Worm (Caenorhabditis elegans) whole organism, midembryonic: ENCODE data around the gene clec-163.

Source experiments
- T22C8.4 ChIP-seq: fragments of 200-800 bp; sonication (Bioruptor generic); IDR thresholded peaks from 2 replicates; pipeline ENCODE4 v1.3.6; 2022; ENCODE audit warnings: missing genetic modification characterization, missing compliant biosample characterization
- cog-1 ChIP-seq: sonication (generic microtip); optimal IDR thresholded peaks from 2 replicates; lab custom pipeline; 2016; ENCODE audit warnings: missing genetic modification characterization, missing compliant biosample characterization
- flt-1 ChIP-seq: fragments of 200-800 bp; sonication (Bioruptor generic); IDR thresholded peaks from 2 replicates; pipeline ENCODE4 v1.3.6; 2022; ENCODE audit warnings: missing genetic modification characterization, missing compliant biosample characterization
- klf-2 ChIP-seq: fragments of 200-800 bp; sonication (Bioruptor generic); conservative IDR thresholded peaks from 2 replicates; pipeline ENCODE4 v1.3.6; 2022; ENCODE audit warnings: missing genetic modification reagents, missing genetic modification characterization, missing compliant biosample characterization
- med-1 ChIP-seq: sonication (generic microtip); optimal IDR thresholded peaks from 2 replicates; lab custom pipeline; 2017; ENCODE audit warnings: missing genetic modification characterization, mild to moderate bottlenecking, missing compliant biosample characterization, antibody characterized with exemption, missing genetic modification reagents; ENCODE audit not compliant: insufficient read depth
- ref-1 ChIP-seq: fragments of 200-800 bp; sonication (Bioruptor generic); conservative IDR thresholded peaks from 2 replicates; pipeline ENCODE4 v1.3.6; 2022; ENCODE audit warnings: missing genetic modification reagents, missing genetic modification characterization, missing compliant biosample characterization
- tab-1 ChIP-seq: fragments of 200-800 bp; sonication (Bioruptor generic); IDR thresholded peaks from 2 replicates; pipeline ENCODE4 v1.3.6; 2022; ENCODE audit warnings: missing genetic modification characterization, missing compliant biosample characterization
- ztf-23 ChIP-seq: fragments of 200-800 bp; sonication (Bioruptor generic); IDR thresholded peaks from 2 replicates; pipeline ENCODE4 v1.3.6; 2022; ENCODE audit warnings: missing genetic modification reagents, missing genetic modification characterization, missing compliant biosample characterization
- ztf-29 ChIP-seq: fragments of 200-800 bp; sonication (Bioruptor generic); IDR thresholded peaks from 2 replicates; pipeline ENCODE4 v1.3.6; 2022; ENCODE audit warnings: missing genetic modification reagents, missing genetic modification characterization, missing compliant biosample characterization

Gene clec-163

DNA sequence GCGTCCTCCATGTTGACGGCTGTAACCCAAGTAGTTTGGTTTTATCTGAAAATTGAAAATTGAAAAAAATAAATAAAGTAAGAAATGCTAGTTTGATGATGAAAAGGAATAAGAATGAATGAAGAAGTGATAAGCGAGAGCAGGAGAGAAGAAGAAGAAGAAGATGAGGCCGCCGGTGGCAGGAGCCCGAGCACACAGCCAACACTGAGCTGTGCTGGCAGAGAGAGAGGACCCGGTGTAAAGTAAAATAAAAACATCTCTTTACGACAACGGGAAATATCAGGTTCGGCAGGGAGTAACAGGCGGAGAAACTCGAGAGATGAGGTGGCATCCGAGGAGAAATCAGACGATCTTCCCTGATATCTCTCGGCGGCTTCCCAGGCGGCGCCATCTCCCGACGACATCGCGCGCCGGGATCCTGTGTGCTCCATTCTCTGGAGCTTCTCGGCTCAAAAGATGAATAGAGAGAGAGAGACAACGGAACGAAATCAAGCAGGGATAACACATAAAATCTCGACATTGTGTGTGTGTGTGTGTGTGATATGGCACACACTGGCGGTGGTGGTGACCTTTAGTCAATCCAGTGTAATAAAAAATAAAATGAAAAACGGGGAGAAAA is 22.8 kb downstream of the clec-163 start, which contains the start of gene sca-1:
Gene sca-1 (minus strand): TSS at position 51 of the 619 bp plus-strand sequence.
- TF ChIP-seq T22C8.4 (GFP tag; lab: Robert Waterston, UW): no peak
- TF ChIP-seq tab-1 (GFP tag; lab: Robert Waterston, UW): no peak
- TF ChIP-seq med-1 (GFP tag; lab: Kevin White, UChicago): no peak
- no peak for TF ChIP-seq flt-1 (GFP tag; lab: Robert Waterston, UW)
- TF ChIP-seq klf-2 (GFP tag; lab: Robert Waterston, UW): no peak
- no peak for TF ChIP-seq ztf-29 (GFP tag; lab: Robert Waterston, UW)
- no peak for TF ChIP-seq ztf-23 (GFP tag; lab: Robert Waterston, UW)
- no peak for TF ChIP-seq ref-1
- no peak for TF ChIP-seq cog-1 (tag; lab: Kevin White, UChicago)

DNA sequence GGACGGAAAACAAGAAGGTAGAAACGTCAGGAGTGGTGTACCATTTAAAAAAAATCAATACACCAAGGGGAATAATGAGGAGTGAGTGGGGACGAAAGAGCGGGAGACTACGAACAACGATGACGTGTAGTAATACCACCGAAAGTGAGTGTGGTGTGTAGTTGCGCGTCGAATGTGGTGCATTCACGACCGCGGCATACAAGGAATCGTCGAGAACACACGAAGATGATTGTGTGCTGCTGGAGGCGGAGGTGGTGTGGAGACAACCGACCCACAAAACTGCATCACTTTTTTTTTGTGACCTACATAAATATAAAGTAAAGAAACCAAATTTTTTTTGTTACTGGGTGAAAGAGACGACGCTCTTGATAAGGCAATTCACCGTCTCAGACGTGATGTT is 24.2 kb downstream of the clec-163 start:
- TF ChIP-seq T22C8.4 (GFP tag; lab: Robert Waterston, UW): peak; percentile 48; the same call in 1 of the 2 replicates
- peak; percentile 66; the same call in 1 of the 2 replicates for TF ChIP-seq ztf-23 (GFP tag; lab: Robert Waterston, UW)
- no peak for TF ChIP-seq ztf-29 (GFP tag; lab: Robert Waterston, UW)
- TF ChIP-seq ref-1: no peak
- TF ChIP-seq med-1 (GFP tag; lab: Kevin White, UChicago): no peak
- TF ChIP-seq cog-1 (tag; lab: Kevin White, UChicago): no peak
- no peak for TF ChIP-seq klf-2 (GFP tag; lab: Robert Waterston, UW)
- no peak for TF ChIP-seq tab-1 (GFP tag; lab: Robert Waterston, UW)
- TF ChIP-seq flt-1 (GFP tag; lab: Robert Waterston, UW): peak; percentile 58; the same call in 1 of the 2 replicates

DNA sequence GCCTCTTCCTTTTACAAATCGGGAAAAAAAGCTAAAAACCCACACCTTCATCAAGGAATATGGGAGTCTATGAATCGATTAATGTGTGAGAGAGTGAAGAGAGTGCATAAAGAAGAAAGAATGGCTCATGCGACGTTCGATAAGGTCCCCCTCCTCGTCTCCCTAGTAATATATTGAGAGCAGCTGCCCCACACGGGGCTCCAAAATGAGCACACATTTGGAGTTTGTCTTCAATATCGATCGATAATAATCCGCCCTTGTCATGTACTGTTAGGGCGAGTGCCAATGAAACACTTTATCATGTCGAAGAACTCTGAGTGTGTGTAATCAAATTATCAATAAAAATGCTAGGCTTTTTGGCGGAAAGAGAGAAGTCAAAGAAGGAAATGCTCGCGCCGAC is 25.1 kb downstream of the clec-163 start:
- TF ChIP-seq flt-1 (GFP tag; lab: Robert Waterston, UW) (no peak), klf-2 (GFP tag; lab: Robert Waterston, UW) (no peak), T22C8.4 (GFP tag; lab: Robert Waterston, UW) (peak; percentile 47; the same call in 1 of the 2 replicates), ref-1 (no peak), tab-1 (GFP tag; lab: Robert Waterston, UW) (no peak)

DNA sequence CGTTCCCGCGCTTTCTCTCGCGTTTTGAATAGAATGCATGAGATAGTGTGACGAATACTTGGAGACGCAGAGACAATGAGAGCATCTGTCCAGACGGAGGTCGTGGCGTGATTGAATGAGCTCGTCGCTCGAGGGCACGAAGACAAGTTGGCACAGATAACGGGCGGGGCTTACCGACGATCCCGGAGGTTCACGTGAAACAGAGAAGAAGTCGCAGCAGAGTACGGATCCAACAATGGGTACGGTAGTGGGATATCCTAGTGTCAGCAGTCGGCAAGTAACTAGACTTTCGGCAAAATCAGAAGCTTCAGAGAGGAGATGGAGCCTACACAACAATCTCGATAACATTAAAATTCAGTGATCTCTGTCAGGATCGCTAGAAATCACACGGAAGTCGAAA is 25.6 kb downstream of the clec-163 start:
- TF ChIP-seq T22C8.4 (GFP tag; lab: Robert Waterston, UW): no peak
- no peak for TF ChIP-seq ztf-29 (GFP tag; lab: Robert Waterston, UW)
- TF ChIP-seq flt-1 (GFP tag; lab: Robert Waterston, UW): no peak
- TF ChIP-seq tab-1 (GFP tag; lab: Robert Waterston, UW): no peak
- TF ChIP-seq klf-2 (GFP tag; lab: Robert Waterston, UW): no peak
- TF ChIP-seq ztf-23 (GFP tag; lab: Robert Waterston, UW): no peak

DNA sequence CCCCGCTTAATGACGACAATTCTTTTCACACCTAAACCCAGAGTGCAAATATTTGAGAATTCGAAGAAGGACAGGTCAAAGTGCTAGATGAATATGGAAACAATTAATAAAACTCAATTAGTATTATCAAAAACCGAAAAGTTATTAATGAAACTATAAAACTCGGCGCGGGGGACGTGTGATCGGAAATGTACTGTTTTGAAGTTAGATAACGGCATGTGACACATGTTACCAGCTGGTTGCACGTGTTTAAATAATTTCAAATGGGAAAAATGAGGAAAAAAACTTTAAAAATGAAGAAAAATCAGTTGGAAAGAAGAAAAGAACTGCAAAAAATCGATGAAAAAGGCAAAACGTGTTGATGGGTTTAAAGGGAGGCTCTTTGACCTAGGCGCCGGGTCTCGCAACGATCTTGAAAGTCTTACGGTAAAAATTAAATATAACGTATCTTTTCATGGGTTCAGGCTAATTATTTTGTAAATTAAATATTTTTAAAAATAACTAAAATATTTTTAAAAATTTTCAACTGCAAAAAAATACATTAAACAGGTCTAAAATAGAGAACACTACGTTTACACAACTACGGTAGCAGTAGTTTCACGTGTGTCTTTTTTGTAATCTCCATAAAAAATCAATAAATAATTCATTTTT is 26.6 kb downstream of the clec-163 start:
- no peak for TF ChIP-seq T22C8.4 (GFP tag; lab: Robert Waterston, UW)
- TF ChIP-seq klf-2 (GFP tag; lab: Robert Waterston, UW): no peak
- TF ChIP-seq cog-1 (tag; lab: Kevin White, UChicago): no peak
- TF ChIP-seq med-1 (GFP tag; lab: Kevin White, UChicago): no peak
- TF ChIP-seq ztf-23 (GFP tag; lab: Robert Waterston, UW): no peak
- no peak for TF ChIP-seq ref-1
- no peak for TF ChIP-seq ztf-29 (GFP tag; lab: Robert Waterston, UW)
- no peak for TF ChIP-seq tab-1 (GFP tag; lab: Robert Waterston, UW)
- no peak for TF ChIP-seq flt-1 (GFP tag; lab: Robert Waterston, UW)

DNA sequence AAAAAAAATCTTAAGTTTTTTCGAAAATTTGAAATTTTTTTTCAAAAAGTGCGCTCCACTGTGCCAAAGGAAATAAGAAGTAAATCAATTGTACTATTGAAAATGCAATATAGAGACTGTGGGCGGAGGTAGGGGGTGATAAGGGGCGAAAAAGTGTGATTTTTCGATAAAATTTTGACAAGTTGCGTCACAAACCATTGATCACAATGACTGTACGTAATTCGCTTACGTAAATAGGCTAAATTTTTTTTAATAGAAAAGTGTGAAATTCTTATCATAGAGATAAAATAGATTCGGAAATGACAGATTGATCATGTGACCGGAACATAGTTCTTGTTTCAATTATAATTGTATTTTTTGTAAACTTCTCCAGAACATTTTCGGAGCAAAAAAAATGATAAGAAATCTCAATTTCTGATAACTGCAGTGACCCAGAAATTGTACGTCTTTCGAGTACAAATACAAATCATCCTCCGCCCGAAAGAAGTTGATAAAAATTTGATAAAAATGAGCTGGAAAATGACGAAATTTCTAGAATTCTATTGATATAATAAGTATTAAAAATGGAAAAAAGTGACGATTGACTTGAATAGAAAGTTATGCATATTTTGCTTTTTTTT is 28.5 kb downstream of the clec-163 start:
- no peak for TF ChIP-seq T22C8.4 (GFP tag; lab: Robert Waterston, UW)
- TF ChIP-seq ztf-23 (GFP tag; lab: Robert Waterston, UW): no peak
- TF ChIP-seq ztf-29 (GFP tag; lab: Robert Waterston, UW): no peak
- no peak for TF ChIP-seq flt-1 (GFP tag; lab: Robert Waterston, UW)
- TF ChIP-seq med-1 (GFP tag; lab: Kevin White, UChicago): no peak
- TF ChIP-seq klf-2 (GFP tag; lab: Robert Waterston, UW): no peak
- no peak for TF ChIP-seq cog-1 (tag; lab: Kevin White, UChicago)
- no peak for TF ChIP-seq ref-1
- TF ChIP-seq tab-1 (GFP tag; lab: Robert Waterston, UW): no peak

DNA sequence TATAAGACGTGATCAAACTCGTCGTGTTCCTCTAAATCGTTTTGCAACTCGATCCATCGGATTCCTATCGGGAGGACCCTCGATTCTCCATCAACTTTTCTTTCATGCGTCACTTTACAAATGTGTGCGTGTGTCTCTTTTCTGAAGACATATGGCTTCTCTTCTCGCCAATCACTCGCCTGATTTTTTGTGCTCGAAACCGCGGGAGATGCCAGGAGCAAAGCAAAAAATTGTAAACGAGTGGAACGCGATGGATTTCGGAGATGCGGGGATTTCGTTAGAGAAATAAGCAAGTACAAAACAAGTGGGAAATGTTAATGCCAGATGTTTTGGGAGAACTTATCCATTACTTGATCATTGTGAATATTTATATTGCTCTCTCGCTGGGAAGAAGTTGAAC is 30.1 kb downstream of the clec-163 start:
- TF ChIP-seq ref-1: no peak
- no peak for TF ChIP-seq ztf-29 (GFP tag; lab: Robert Waterston, UW)
- no peak for TF ChIP-seq flt-1 (GFP tag; lab: Robert Waterston, UW)
- TF ChIP-seq klf-2 (GFP tag; lab: Robert Waterston, UW): no peak
- no peak for TF ChIP-seq ztf-23 (GFP tag; lab: Robert Waterston, UW)
- TF ChIP-seq med-1 (GFP tag; lab: Kevin White, UChicago): no peak
- TF ChIP-seq T22C8.4 (GFP tag; lab: Robert Waterston, UW): no peak
- TF ChIP-seq tab-1 (GFP tag; lab: Robert Waterston, UW): no peak
- no peak for TF ChIP-seq cog-1 (tag; lab: Kevin White, UChicago)

DNA sequence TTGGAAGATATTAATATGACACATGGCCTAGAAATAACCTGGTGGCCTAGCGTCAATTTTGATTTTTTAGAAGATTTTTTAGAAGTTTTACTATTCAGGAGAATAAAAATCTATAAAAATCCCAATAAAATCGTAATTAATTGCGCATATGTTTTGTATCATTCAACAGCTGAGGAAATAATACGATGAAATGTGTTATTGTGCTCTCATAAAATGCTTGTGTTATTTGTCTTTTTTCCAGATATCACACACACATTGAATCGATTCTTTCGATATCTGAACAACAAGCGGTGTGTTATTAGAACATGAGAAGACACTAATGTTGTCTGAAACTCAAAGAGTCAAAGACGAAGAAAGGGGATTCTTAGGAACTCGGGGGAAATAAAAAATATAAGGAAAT is 30.9 kb downstream of the clec-163 start:
- TF ChIP-seq ztf-23 (GFP tag; lab: Robert Waterston, UW): no peak

DNA sequence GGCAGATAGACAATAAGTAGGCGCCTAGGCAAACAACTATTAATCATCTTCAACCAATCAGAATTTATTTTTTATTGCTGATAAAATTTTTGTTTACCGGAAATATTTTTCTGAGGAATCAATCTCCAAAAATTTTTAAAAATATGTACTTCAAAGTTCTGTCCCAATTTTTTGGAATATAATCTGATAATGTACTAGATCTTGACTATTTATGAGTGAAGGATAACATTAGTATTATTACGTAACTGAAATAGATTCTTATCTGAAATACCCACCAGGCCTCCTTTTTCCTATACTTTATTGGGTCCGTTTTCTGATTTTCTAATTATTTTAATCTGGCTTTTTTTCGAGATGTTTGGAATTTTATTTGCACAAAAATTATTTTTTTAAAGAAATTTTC is 37.3 kb downstream of the clec-163 start:
- TF ChIP-seq ref-1 (no peak), med-1 (GFP tag; lab: Kevin White, UChicago) (no peak), tab-1 (GFP tag; lab: Robert Waterston, UW) (no peak), ztf-23 (GFP tag; lab: Robert Waterston, UW) (no peak), klf-2 (GFP tag; lab: Robert Waterston, UW) (no peak), flt-1 (GFP tag; lab: Robert Waterston, UW) (no peak), cog-1 (tag; lab: Kevin White, UChicago) (no peak), ztf-29 (GFP tag; lab: Robert Waterston, UW) (no peak), T22C8.4 (GFP tag; lab: Robert Waterston, UW) (no peak)
